Worm (Caenorhabditis elegans) whole organism, mixed stage, embryonic: ENCODE results near the gene R160.5.

Source experiments
- blmp-1 ChIP-seq: fragments of 150-350 bp; optimal IDR thresholded peaks from 2 replicates; lab custom pipeline; 2014; ENCODE audit warnings: missing biosample characterization, missing genetic modification characterization
- elt-1 ChIP-seq: sonication (generic microtip); optimal IDR thresholded peaks from 2 replicates; lab custom pipeline; 2017; ENCODE audit warnings: missing genetic modification characterization, mild to moderate bottlenecking, missing compliant biosample characterization, antibody characterized with exemption, moderate library complexity, borderline replicate concordance; ENCODE audit not compliant: insufficient read depth
- ham-2 ChIP-seq: fragments of 200-800 bp; sonication (Bioruptor generic); optimal IDR thresholded peaks from 2 replicates; lab custom pipeline; 2018; ENCODE audit warnings: mild to moderate bottlenecking, missing genetic modification characterization, missing compliant biosample characterization
- hlh-1 ChIP-seq: fragments of 150-350 bp; optimal IDR thresholded peaks from 2 replicates; lab custom pipeline; 2014; ENCODE audit warnings: missing biosample characterization, missing genetic modification reagents, missing genetic modification characterization
- nhr-12 ChIP-seq: fragments of 150-350 bp; optimal IDR thresholded peaks from 2 replicates; lab custom pipeline; 2014; ENCODE audit warnings: missing biosample characterization, missing genetic modification characterization
- nhr-2 ChIP-seq: fragments of 150-350 bp; optimal IDR thresholded peaks from 2 replicates; lab custom pipeline; 2014; ENCODE audit warnings: missing biosample characterization, missing genetic modification characterization
- pha-4 ChIP-seq: fragments of 150-350 bp; optimal IDR thresholded peaks from 2 replicates; lab custom pipeline; 2018; ENCODE audit warnings: missing biosample characterization, missing genetic modification reagents, missing genetic modification characterization
- sptf-1 ChIP-seq: sonication (generic microtip); optimal IDR thresholded peaks from 2 replicates; lab custom pipeline; 2017; ENCODE audit warnings: mild to moderate bottlenecking, missing genetic modification characterization, moderate library complexity, missing compliant biosample characterization
- unc-62 ChIP-seq: fragments of 150-350 bp; optimal IDR thresholded peaks from 2 replicates; lab custom pipeline; 2014; ENCODE audit warnings: missing biosample characterization, missing genetic modification reagents, missing genetic modification characterization

- TF ChIP-seq ham-2 (no peak), nhr-12 (tag; lab: Kevin White, UChicago) (no peak), hlh-1 (tag; lab: Kevin White, UChicago) (no peak), elt-1 (tag; lab: Kevin White, UChicago) (no peak), sptf-1 (tag; lab: Kevin White, UChicago) (no peak), blmp-1 (tag; lab: Kevin White, UChicago) (no peak), nhr-2 (no peak), pha-4 (no peak), unc-62 (GFP tag; lab: Kevin White, UChicago) (no peak)
These were observed 50.1 kb downstream of the R160.5 start, which contains the start of gene dop-6 for ce11 chrX:4320563-4320962.
